Worm (Caenorhabditis elegans) whole organism, L2 larva: ENCODE results near the gene B0563.1.
"Not testable (repeated sequence)": the region's sequence is repeated elsewhere in the genome, so short reads cannot be mapped to it uniquely, and the experiment has no call there.

Source experiments
- C34F6.9 ChIP-seq: fragments of 150-350 bp; optimal IDR thresholded peaks from 2 replicates; lab custom pipeline; 2014; ENCODE audit warnings: missing biosample characterization, missing genetic modification characterization
- F13H6.1 ChIP-seq: sonication (generic microtip); optimal IDR thresholded peaks from 2 replicates; lab custom pipeline; 2016; ENCODE audit warnings: missing genetic modification characterization, missing compliant biosample characterization
- ZK546.5 ChIP-seq: sonication (generic microtip); optimal IDR thresholded peaks from 2 replicates; lab custom pipeline; 2017; ENCODE audit warnings: missing biosample characterization, missing genetic modification characterization
- aly-2 ChIP-seq: fragments of 150-350 bp; optimal IDR thresholded peaks from 2 replicates; lab custom pipeline; 2014; ENCODE audit warnings: missing biosample characterization, missing genetic modification characterization
- ama-1 ChIP-seq: fragments of 150-350 bp; optimal IDR thresholded peaks from 2 replicates; lab custom pipeline; 2018; ENCODE audit warnings: inconsistent platforms
- blmp-1 ChIP-seq: sonication (generic microtip); optimal IDR thresholded peaks from 2 replicates; lab custom pipeline; 2017; ENCODE audit warnings: missing genetic modification characterization, mild to moderate bottlenecking, missing compliant biosample characterization, antibody characterized with exemption, moderate library complexity; ENCODE audit not compliant: insufficient read depth
- ceh-16 ChIP-seq: fragments of 150-350 bp; optimal IDR thresholded peaks from 2 replicates; lab custom pipeline; 2014; ENCODE audit warnings: missing biosample characterization, missing genetic modification characterization
- ceh-82 ChIP-seq: fragments of 150-350 bp; optimal IDR thresholded peaks from 2 replicates; lab custom pipeline; 2014; ENCODE audit warnings: missing biosample characterization, missing genetic modification characterization
- egl-27 ChIP-seq: sonication (generic microtip); optimal IDR thresholded peaks from 3 replicates; lab custom pipeline; 2017; ENCODE audit warnings: missing biosample characterization, missing genetic modification reagents, missing genetic modification characterization
- elt-1 ChIP-seq: fragments of 150-350 bp; optimal IDR thresholded peaks from 2 replicates; lab custom pipeline; 2014; ENCODE audit warnings: missing biosample characterization, missing genetic modification characterization
- elt-3 ChIP-seq: sonication (generic microtip); optimal IDR thresholded peaks from 2 replicates; lab custom pipeline; 2017; ENCODE audit warnings: missing biosample characterization, missing genetic modification characterization
- fos-1 ChIP-seq: fragments of 150-350 bp; optimal IDR thresholded peaks from 2 replicates; lab custom pipeline; 2014; ENCODE audit warnings: missing biosample characterization, missing genetic modification characterization
- lin-11 ChIP-seq: fragments of 150-350 bp; sonication (generic microtip); optimal IDR thresholded peaks from 2 replicates; lab custom pipeline; 2014; ENCODE audit warnings: missing biosample characterization, missing genetic modification characterization, inconsistent platforms, mixed read lengths
- lin-13 ChIP-seq: fragments of 150-350 bp; optimal IDR thresholded peaks from 2 replicates; lab custom pipeline; 2014; ENCODE audit warnings: missing biosample characterization, missing genetic modification reagents, missing genetic modification characterization
- lin-39 ChIP-seq: fragments of 150-350 bp; optimal IDR thresholded peaks from 2 replicates; lab custom pipeline; 2014; ENCODE audit warnings: missing biosample characterization, missing genetic modification reagents, missing genetic modification characterization
- mab-5 ChIP-seq: fragments of 150-350 bp; optimal IDR thresholded peaks from 2 replicates; lab custom pipeline; 2014; ENCODE audit warnings: missing biosample characterization, missing genetic modification characterization
- mbf-1 ChIP-seq: sonication (generic microtip); optimal IDR thresholded peaks from 2 replicates; lab custom pipeline; 2017; ENCODE audit warnings: missing biosample characterization, missing genetic modification characterization
- mdl-1 ChIP-seq, 2 experiments: fragments of 150-350 bp in 1 of 2; sonication (generic microtip) in 1 of 2; optimal IDR thresholded peaks; 2 replicates each; lab custom pipeline; 2017; ENCODE audit warnings: missing biosample characterization in 2 of 2, missing genetic modification characterization in 2 of 2
- nhr-10 ChIP-seq: sonication (generic microtip); optimal IDR thresholded peaks from 2 replicates; lab custom pipeline; 2017; ENCODE audit warnings: missing biosample characterization, missing genetic modification characterization
- nhr-11 ChIP-seq: fragments of 150-350 bp; optimal IDR thresholded peaks from 2 replicates; lab custom pipeline; 2014; ENCODE audit warnings: missing biosample characterization, missing genetic modification characterization
- nhr-129 ChIP-seq: fragments of 150-350 bp; optimal IDR thresholded peaks from 2 replicates; lab custom pipeline; 2014; ENCODE audit warnings: missing biosample characterization, missing genetic modification characterization
- nhr-21 ChIP-seq: fragments of 150-350 bp; optimal IDR thresholded peaks from 2 replicates; lab custom pipeline; 2014; ENCODE audit warnings: missing biosample characterization, missing genetic modification characterization
- nhr-23 ChIP-seq: fragments of 150-350 bp; optimal IDR thresholded peaks from 2 replicates; lab custom pipeline; 2014; ENCODE audit warnings: missing biosample characterization, missing genetic modification reagents, missing genetic modification characterization
- nhr-237 ChIP-seq: fragments of 150-350 bp; optimal IDR thresholded peaks from 2 replicates; lab custom pipeline; 2014; ENCODE audit warnings: missing biosample characterization, missing genetic modification characterization
- nhr-25 ChIP-seq: fragments of 150-350 bp; sonication (generic microtip); optimal IDR thresholded peaks from 3 replicates; lab custom pipeline; 2014; ENCODE audit warnings: missing biosample characterization, missing genetic modification characterization
- peb-1 ChIP-seq: fragments of 150-350 bp; optimal IDR thresholded peaks from 2 replicates; lab custom pipeline; 2014; ENCODE audit warnings: missing biosample characterization, missing genetic modification characterization
- skn-1 ChIP-seq: sonication (generic microtip); optimal IDR thresholded peaks from 2 replicates; lab custom pipeline; 2017; ENCODE audit warnings: missing biosample characterization, missing genetic modification characterization
- sma-9 ChIP-seq, 2 experiments: fragments of 150-350 bp in 1 of 2; sonication (generic microtip) in 1 of 2; optimal IDR thresholded peaks; 2 replicates each; lab custom pipeline; 2014 to 2016; ENCODE audit warnings: missing genetic modification characterization in 2 of 2, mild to moderate bottlenecking in 1 of 2, missing biosample characterization in 1 of 2, missing compliant biosample characterization in 1 of 2, missing genetic modification reagents in 1 of 2, moderate library complexity in 1 of 2
- snpc-4 ChIP-seq: fragments of 150-350 bp; optimal IDR thresholded peaks from 2 replicates; lab custom pipeline; 2014; ENCODE audit warnings: missing biosample characterization, missing genetic modification characterization
- unc-62 ChIP-seq: fragments of 150-350 bp; optimal IDR thresholded peaks from 2 replicates; lab custom pipeline; 2014; ENCODE audit warnings: missing biosample characterization, missing genetic modification reagents, missing genetic modification characterization
- zag-1 ChIP-seq: fragments of 150-350 bp; optimal IDR thresholded peaks from 2 replicates; lab custom pipeline; 2014; ENCODE audit warnings: missing biosample characterization, missing genetic modification characterization
- ztf-11 ChIP-seq: sonication (generic microtip); optimal IDR thresholded peaks from 2 replicates; lab custom pipeline; 2017; ENCODE audit warnings: missing biosample characterization, missing genetic modification characterization

The B0563.1 gene

DNA sequence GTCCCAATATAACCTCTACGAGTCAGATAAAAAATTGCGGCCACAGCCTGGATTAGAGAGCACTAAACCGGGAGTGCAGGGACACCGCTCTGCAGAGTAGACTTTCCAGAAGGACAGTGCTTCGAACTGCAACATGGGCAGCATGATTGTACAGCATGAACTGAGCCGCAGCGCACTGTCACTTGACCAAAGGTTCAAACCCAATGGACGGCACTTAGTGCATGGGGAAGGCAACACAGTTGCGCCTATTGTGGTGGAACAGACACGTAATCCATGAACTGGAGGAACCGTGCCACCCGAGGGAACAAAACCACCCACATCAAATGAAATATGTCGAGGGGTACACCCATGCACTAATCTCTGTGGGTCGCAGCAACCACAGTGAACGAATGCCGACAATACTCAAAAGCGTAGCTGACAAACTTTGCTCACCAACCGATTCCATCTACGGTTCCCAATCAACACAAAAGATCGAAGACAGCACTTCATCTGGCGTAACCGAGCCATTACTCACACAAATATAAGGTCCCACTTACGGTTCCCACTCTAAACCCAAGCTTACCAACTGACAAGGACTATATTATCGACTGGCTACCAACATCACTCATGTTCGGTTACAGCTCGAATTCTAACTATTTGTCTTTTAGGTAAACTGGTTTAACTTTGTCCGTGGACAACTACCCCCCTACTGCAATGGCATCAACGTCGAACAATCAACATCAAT lies 24.2 kb downstream of the B0563.1 start:
- no peak for TF ChIP-seq lin-13 (GFP tag; lab: Kevin White, UChicago)
- TF ChIP-seq mbf-1 (tag; lab: Kevin White, UChicago): no peak
- no peak for TF ChIP-seq nhr-11 (tag; lab: Kevin White, UChicago)
- TF ChIP-seq nhr-21: no peak
- no peak for TF ChIP-seq nhr-23 (tag; lab: Kevin White, UChicago)
- TF ChIP-seq sma-9 (GFP tag; optimal IDR thresholded peaks at IDR 0.05; lab: Kevin White, UChicago): no peak
- no peak for TF ChIP-seq sma-9 (tag; optimal IDR thresholded peaks at IDR 0.05; lab: Kevin White, UChicago)
- TF ChIP-seq egl-27 (tag; lab: Kevin White, UChicago): no peak
- TF ChIP-seq nhr-25: no peak
- no peak for TF ChIP-seq skn-1 (tag; lab: Kevin White, UChicago)
- TF ChIP-seq nhr-237 (tag; lab: Kevin White, UChicago): no peak
- TF ChIP-seq snpc-4 (tag; lab: Kevin White, UChicago): no peak
- no peak for TF ChIP-seq lin-39 (tag; lab: Kevin White, UChicago)

DNA sequence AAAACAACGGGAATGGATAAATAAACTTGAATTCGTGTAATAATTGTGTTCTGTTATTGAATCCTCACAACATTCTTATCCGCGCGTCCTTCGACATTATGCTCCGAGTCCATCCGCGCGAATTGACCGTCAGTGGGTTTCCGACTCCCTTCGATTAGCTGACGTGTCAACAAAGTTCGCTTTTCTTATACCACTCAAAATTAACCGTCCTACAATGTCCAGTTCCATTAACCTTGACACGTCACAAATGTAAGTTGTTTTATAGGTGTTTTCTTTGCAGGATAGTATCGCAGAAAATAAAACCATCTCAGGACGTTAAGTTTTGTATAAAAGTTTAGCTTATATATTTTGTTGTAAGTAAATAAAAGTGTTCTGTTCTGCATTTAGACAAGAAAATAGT lies 32.1 kb downstream of the B0563.1 start, which contains the start of gene crb-3:
Gene crb-3 (plus strand): TSS at position 301 of the 400 bp plus-strand sequence.
- TF ChIP-seq blmp-1, ztf-11, F13H6.1 (tag; lab: Kevin White, UChicago): not testable (repeated sequence)

DNA sequence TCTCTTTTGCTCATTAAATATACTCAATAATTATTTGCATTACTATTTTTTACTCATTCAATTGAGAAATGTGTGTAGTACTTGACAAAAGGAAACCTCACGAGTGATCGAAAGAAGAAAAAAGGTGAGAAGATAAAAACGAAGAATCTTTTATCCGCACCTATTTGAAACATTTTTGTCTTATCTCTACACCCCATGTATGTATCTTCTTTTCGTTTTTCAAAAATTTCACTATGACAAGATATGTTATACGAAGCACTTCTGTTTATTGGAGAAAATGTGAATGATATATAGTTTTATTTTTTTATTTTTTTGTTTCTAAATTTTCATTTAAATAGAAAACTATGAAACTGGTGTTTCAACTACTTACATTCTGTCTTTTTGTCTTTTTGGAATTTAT lies 33.6 kb downstream of the B0563.1 start:
- no peak for TF ChIP-seq sma-9 (GFP tag; optimal IDR thresholded peaks at IDR 0.05; lab: Kevin White, UChicago)
- TF ChIP-seq sma-9 (tag; optimal IDR thresholded peaks at IDR 0.05; lab: Kevin White, UChicago): no peak
- TF ChIP-seq nhr-10: no peak
- no peak for TF ChIP-seq ZK546.5 (tag; lab: Kevin White, UChicago)
- no peak for TF ChIP-seq mdl-1 (tag; optimal IDR thresholded peaks at IDR 0.05; lab: Kevin White, UChicago)
- TF ChIP-seq peb-1 (tag; lab: Kevin White, UChicago): no peak
- no peak for TF ChIP-seq skn-1 (tag; lab: Kevin White, UChicago)
- no peak for TF ChIP-seq C34F6.9
- TF ChIP-seq aly-2 (tag; lab: Kevin White, UChicago): no peak
- TF ChIP-seq zag-1 (tag; lab: Kevin White, UChicago): no peak

DNA sequence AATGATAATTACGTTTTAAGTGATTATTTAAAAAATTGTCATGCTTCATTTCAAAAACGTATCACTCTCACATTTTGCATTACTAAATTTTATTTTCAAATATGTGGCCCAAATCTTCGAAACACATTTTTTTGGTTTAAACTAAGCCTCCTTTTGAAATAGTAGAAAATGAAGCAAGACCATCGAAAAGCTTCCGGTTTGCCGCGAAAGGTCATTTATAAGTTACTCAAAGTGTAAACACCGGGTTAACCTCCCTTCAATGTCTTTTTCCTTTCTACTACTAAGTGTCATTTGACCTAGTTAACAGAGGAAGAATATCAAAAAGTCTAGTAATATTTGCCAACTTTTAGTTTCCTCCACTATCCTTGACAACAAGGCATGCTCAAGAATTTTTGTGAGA lies 35.4 kb downstream of the B0563.1 start:
- TF ChIP-seq blmp-1 (tag; lab: Kevin White, UChicago) (no peak), nhr-11 (tag; lab: Kevin White, UChicago) (no peak), ama-1 (lab: Kevin White, UChicago) (no peak), ceh-82 (tag; lab: Kevin White, UChicago) (no peak)

DNA sequence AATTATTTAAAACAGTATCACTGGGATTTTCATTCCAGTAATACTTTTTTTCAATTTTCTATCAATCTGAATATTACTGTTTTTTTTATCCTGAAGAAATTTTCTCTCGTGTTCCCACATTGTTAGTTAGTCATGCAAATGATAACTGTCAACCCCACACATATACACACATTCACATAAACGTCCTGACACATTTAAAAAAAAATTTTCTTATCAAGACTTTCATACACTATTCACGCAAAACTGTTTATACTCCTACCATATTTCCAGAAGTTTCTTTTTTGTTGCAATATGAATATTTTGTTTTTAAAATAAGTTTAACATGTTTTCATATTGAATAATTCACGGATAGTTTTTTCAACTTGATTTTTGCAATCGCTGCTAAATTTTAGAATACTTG lies 37.2 kb downstream of the B0563.1 start:
- TF ChIP-seq skn-1 (tag; lab: Kevin White, UChicago) (no peak), ceh-16 (tag; lab: Kevin White, UChicago) (no peak), elt-3 (tag; lab: Kevin White, UChicago) (no peak), aly-2 (tag; lab: Kevin White, UChicago) (no peak), unc-62 (no peak), lin-39 (tag; lab: Kevin White, UChicago) (no peak), elt-1 (tag; lab: Kevin White, UChicago) (no peak), fos-1 (tag; lab: Kevin White, UChicago) (peak; percentile 74), mab-5 (tag; lab: Kevin White, UChicago) (no peak)

DNA sequence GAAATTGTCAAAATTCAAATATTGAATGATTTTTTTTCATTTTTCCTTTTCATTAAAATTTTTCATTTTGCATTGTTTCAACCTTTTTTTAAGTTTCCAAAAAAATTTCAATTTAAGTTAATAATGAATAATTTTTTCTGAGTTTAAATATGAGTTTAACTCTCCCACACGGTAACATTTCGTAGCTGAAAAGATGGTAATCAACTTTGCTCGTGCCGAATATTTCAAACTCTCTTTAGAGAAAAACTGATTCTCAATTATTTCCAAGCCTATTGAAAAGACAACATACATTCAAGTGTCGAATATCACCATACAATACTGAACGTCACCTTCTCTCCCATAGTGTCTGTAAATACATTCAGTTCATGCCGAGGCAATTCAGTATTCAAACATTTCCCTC lies 37.6 kb downstream of the B0563.1 start:
- TF ChIP-seq lin-11 (tag; lab: Kevin White, UChicago) (no peak), snpc-4 (tag; lab: Kevin White, UChicago) (no peak), blmp-1 (tag; lab: Kevin White, UChicago) (no peak), nhr-129 (tag; lab: Kevin White, UChicago) (no peak), elt-1 (tag; lab: Kevin White, UChicago) (no peak), mbf-1 (tag; lab: Kevin White, UChicago) (no peak), ceh-16 (tag; lab: Kevin White, UChicago) (no peak)
